Worm (Caenorhabditis elegans): ENCODE results near the gene ZK697.1.

DNA sequence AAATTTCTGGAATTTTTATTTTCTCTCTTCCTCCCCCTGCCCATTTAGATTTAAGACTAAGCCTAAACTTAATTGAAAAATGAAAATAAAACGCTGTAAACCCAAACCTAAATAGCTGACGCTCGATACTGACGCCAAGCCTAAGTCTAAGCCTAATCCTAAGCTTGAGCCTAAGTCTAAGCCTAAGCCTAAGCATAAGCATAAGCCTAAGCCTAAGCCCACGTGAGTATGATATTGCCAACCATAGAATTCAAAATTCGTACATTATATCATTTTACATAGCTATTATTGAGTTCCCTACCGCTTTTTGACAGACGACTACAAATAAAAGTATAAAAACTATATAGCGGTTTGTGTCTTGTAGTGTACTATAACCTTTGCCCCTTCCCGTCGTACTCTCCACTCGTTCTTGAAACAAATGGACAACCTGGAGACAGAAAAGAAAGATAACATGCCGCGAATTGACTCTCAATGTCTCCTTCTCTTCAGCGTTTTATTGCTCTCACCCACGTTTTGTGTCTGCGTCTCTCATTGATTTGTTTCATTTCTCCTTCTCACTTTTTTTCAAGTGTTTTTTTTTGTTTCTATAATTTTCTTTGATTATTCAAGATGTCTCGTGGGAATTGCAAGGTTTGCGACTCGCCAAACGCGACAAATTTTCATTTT is 9.3 kb upstream of the ZK697.1 start, which contains the start of gene nhr-256:
- TF ChIP-seq lsy-2 (tag; optimal IDR thresholded peaks at IDR 0.05) (no peak), sptf-1 (tag; optimal IDR thresholded peaks at IDR 0.05) (no peak)

All from whole organism, mixed stage, embryonic.